Worm (Caenorhabditis elegans) whole organism, midembryonic: ENCODE data around the gene gmap-3.

Source experiments
- T22C8.4 ChIP-seq: fragments of 200-800 bp; sonication (Bioruptor generic); IDR thresholded peaks from 2 replicates; pipeline ENCODE4 v1.3.6; 2022; ENCODE audit warnings: missing genetic modification characterization, missing compliant biosample characterization
- cog-1 ChIP-seq: sonication (generic microtip); optimal IDR thresholded peaks from 2 replicates; lab custom pipeline; 2016; ENCODE audit warnings: missing genetic modification characterization, missing compliant biosample characterization
- flt-1 ChIP-seq: fragments of 200-800 bp; sonication (Bioruptor generic); IDR thresholded peaks from 2 replicates; pipeline ENCODE4 v1.3.6; 2022; ENCODE audit warnings: missing genetic modification characterization, missing compliant biosample characterization
- klf-2 ChIP-seq: fragments of 200-800 bp; sonication (Bioruptor generic); conservative IDR thresholded peaks from 2 replicates; pipeline ENCODE4 v1.3.6; 2022; ENCODE audit warnings: missing genetic modification reagents, missing genetic modification characterization, missing compliant biosample characterization
- med-1 ChIP-seq: sonication (generic microtip); optimal IDR thresholded peaks from 2 replicates; lab custom pipeline; 2017; ENCODE audit warnings: missing genetic modification characterization, mild to moderate bottlenecking, missing compliant biosample characterization, antibody characterized with exemption, missing genetic modification reagents; ENCODE audit not compliant: insufficient read depth
- ref-1 ChIP-seq: fragments of 200-800 bp; sonication (Bioruptor generic); conservative IDR thresholded peaks from 2 replicates; pipeline ENCODE4 v1.3.6; 2022; ENCODE audit warnings: missing genetic modification reagents, missing genetic modification characterization, missing compliant biosample characterization
- tab-1 ChIP-seq: fragments of 200-800 bp; sonication (Bioruptor generic); IDR thresholded peaks from 2 replicates; pipeline ENCODE4 v1.3.6; 2022; ENCODE audit warnings: missing genetic modification characterization, missing compliant biosample characterization
- ztf-23 ChIP-seq: fragments of 200-800 bp; sonication (Bioruptor generic); IDR thresholded peaks from 2 replicates; pipeline ENCODE4 v1.3.6; 2022; ENCODE audit warnings: missing genetic modification reagents, missing genetic modification characterization, missing compliant biosample characterization
- ztf-29 ChIP-seq: fragments of 200-800 bp; sonication (Bioruptor generic); IDR thresholded peaks from 2 replicates; pipeline ENCODE4 v1.3.6; 2022; ENCODE audit warnings: missing genetic modification reagents, missing genetic modification characterization, missing compliant biosample characterization

gmap-3 gene

ce11 chrX:12929961-12930360 lies 10.8 kb downstream of the gmap-3 start, which contains the start of gene C34E7.3:
C34E7.3 (plus strand) TSS chrX:12930261.
- no peak for TF ChIP-seq flt-1 (GFP tag; lab: Robert Waterston, UW)

DNA sequence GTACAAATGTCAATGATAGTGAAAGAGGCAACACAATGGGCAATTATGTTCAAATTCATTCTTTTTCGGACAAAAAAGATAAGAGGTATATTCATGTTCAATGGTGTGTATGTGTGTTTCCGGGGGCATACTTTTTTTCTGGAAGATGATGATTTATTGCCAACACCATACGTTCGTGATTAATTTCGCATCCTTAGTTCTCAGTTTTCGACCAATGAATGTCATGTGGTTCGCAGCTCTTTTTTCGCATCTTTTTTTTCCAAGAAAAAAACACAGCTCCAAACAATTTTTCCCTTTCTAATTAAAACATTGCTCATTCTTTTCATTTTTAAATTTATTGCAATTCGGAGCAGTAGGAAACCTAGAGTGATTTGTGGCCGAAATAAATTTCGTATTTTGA lies 12.0 kb downstream of the gmap-3 start:
- TF ChIP-seq cog-1 = no peak
- no peak for TF ChIP-seq med-1
- TF ChIP-seq flt-1 (GFP tag; lab: Robert Waterston, UW) = no peak
- no peak for TF ChIP-seq tab-1
- TF ChIP-seq ztf-23 (GFP tag; lab: Robert Waterston, UW) = no peak
- TF ChIP-seq ref-1 = no peak
- no peak for TF ChIP-seq T22C8.4 (GFP tag; lab: Robert Waterston, UW)
- no peak for TF ChIP-seq klf-2 (GFP tag; lab: Robert Waterston, UW)

- TF ChIP-seq T22C8.4 (GFP tag; lab: Robert Waterston, UW) (no peak), tab-1 (no peak), med-1 (no peak), cog-1 (no peak), klf-2 (GFP tag; lab: Robert Waterston, UW) (no peak), ztf-23 (GFP tag; lab: Robert Waterston, UW) (no peak), ref-1 (no peak), flt-1 (GFP tag; lab: Robert Waterston, UW) (no peak), ztf-29 (GFP tag; lab: Robert Waterston, UW) (no peak)
Observed at ce11 chrX:12926998-12927397, 13.8 kb downstream of the gmap-3 start.

ce11 chrX:12918454-12918853 lies 22.3 kb downstream of the gmap-3 start:
- TF ChIP-seq ztf-23 (GFP tag; lab: Robert Waterston, UW) = no peak
- TF ChIP-seq med-1 = no peak
- no peak for TF ChIP-seq tab-1
- TF ChIP-seq cog-1 = no peak
- no peak for TF ChIP-seq klf-2 (GFP tag; lab: Robert Waterston, UW)
- no peak for TF ChIP-seq T22C8.4 (GFP tag; lab: Robert Waterston, UW)
- TF ChIP-seq ref-1 = no peak
- no peak for TF ChIP-seq ztf-29 (GFP tag; lab: Robert Waterston, UW)
- no peak for TF ChIP-seq flt-1 (GFP tag; lab: Robert Waterston, UW)

- TF ChIP-seq ztf-23 (GFP tag; lab: Robert Waterston, UW) (no peak), ref-1 (no peak), flt-1 (GFP tag; lab: Robert Waterston, UW) (no peak), cog-1 (no peak), T22C8.4 (GFP tag; lab: Robert Waterston, UW) (no peak)
Observed at ce11 chrX:12916418-12916817, 24.3 kb downstream of the gmap-3 start.

ce11 chrX:12915693-12916092 lies 25.1 kb downstream of the gmap-3 start:
- no peak for TF ChIP-seq cog-1

- TF ChIP-seq ref-1 = no peak
- no peak for TF ChIP-seq T22C8.4 (GFP tag; lab: Robert Waterston, UW)
- TF ChIP-seq klf-2 (GFP tag; lab: Robert Waterston, UW) = no peak
- no peak for TF ChIP-seq med-1
- TF ChIP-seq tab-1 = no peak
- no peak for TF ChIP-seq flt-1 (GFP tag; lab: Robert Waterston, UW)
- no peak for TF ChIP-seq ztf-29 (GFP tag; lab: Robert Waterston, UW)
Observed at ce11 chrX:12915058-12915457, 25.7 kb downstream of the gmap-3 start.

DNA sequence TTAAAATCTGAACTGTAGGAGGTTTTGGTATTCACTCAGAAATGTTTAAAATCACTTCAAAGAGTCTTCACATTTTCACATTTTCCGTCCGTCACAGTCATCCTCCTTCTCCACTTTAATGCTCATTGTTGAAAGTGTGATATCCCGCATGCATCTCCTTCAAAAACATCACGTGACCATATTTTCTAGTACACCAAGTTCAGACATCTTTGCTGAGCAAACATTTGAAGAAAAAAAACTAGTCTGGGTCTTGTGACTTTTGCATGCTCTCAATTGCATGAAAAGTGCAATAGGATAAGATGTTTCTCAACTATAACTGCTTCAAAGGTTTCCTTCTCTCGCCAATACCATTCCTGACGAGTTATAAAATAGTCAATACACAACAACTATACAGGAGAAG lies 26.5 kb downstream of the gmap-3 start:
- TF ChIP-seq flt-1 (GFP tag; lab: Robert Waterston, UW) = no peak
- TF ChIP-seq tab-1 = no peak
- no peak for TF ChIP-seq cog-1
- TF ChIP-seq ref-1 = no peak
- no peak for TF ChIP-seq klf-2 (GFP tag; lab: Robert Waterston, UW)
- TF ChIP-seq T22C8.4 (GFP tag; lab: Robert Waterston, UW) = no peak
- TF ChIP-seq med-1 = no peak
- TF ChIP-seq ztf-29 (GFP tag; lab: Robert Waterston, UW) = no peak
- no peak for TF ChIP-seq ztf-23 (GFP tag; lab: Robert Waterston, UW)

DNA sequence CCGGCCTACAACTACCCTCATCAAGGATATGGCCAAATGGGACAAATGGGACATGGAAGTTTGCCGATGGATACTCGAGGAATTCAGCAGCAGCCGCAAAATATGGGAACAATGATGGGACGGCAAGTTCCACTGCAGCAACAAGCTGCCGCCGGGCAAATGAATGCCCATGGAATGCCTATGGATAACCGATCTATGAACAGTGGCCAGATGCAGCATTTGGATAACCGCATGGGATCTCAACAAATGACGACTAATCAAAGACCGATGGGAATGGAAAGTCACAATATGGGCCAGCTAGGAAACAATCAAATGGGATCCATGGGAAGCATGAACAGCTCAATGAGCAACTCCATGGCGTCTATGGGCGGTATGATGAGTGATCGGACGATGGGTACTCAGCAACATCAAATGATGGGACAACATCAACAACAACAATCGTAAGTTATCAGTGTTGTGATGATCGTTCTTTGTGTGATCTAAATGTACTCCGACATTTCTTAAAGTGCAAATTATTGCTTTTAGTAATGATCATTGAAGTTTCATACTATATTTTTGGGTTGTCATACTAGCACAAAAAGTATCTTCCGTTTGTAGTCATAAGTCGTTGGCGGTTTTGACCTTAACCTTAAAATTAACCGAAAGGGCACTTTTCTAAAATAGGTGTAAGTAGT lies 27.2 kb downstream of the gmap-3 start:
- no peak for TF ChIP-seq cog-1
- TF ChIP-seq flt-1 (GFP tag; lab: Robert Waterston, UW) = no peak
- no peak for TF ChIP-seq ref-1
- TF ChIP-seq klf-2 (GFP tag; lab: Robert Waterston, UW) = no peak
- no peak for TF ChIP-seq ztf-23 (GFP tag; lab: Robert Waterston, UW)
- no peak for TF ChIP-seq med-1
- TF ChIP-seq T22C8.4 (GFP tag; lab: Robert Waterston, UW) = no peak
- TF ChIP-seq tab-1 = no peak
- TF ChIP-seq ztf-29 (GFP tag; lab: Robert Waterston, UW) = no peak

ce11 chrX:12912435-12912834 lies 28.3 kb downstream of the gmap-3 start:
- TF ChIP-seq ztf-23 (GFP tag; lab: Robert Waterston, UW) (no peak), ztf-29 (GFP tag; lab: Robert Waterston, UW) (no peak), T22C8.4 (GFP tag; lab: Robert Waterston, UW) (no peak), med-1 (no peak), ref-1 (no peak), tab-1 (no peak), cog-1 (no peak), flt-1 (GFP tag; lab: Robert Waterston, UW) (no peak), klf-2 (GFP tag; lab: Robert Waterston, UW) (no peak)

DNA sequence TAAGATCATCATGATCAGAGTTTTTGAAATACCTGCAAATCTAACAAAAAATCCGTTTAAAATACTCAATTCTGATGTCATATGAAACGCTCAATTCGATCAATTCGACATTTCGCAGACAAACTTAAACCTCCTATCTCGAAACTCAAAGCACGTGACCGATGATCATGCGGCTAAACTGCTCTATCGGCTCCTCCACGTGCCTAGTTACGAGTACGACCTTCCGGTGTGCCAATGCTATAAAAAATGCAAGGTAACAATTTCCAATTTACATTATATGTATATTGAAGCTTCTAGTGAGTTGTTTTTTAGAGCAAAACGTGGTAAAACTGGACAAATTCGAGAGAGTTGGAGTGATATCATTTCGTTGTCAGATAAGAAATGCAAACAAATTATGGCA lies 29.5 kb downstream of the gmap-3 start:
- TF ChIP-seq ztf-23 (GFP tag; lab: Robert Waterston, UW) (no peak), ref-1 (no peak), ztf-29 (GFP tag; lab: Robert Waterston, UW) (no peak), flt-1 (GFP tag; lab: Robert Waterston, UW) (no peak), T22C8.4 (GFP tag; lab: Robert Waterston, UW) (no peak), med-1 (no peak), cog-1 (no peak), tab-1 (no peak), klf-2 (GFP tag; lab: Robert Waterston, UW) (no peak)
